Worm (Caenorhabditis elegans) whole organism, L1 larva: Measurements from ENCODE around the gene C13G3.1.

Experiments
- C16A3.4 ChIP-seq: fragments of 150-350 bp; optimal IDR thresholded peaks from 2 replicates; lab custom pipeline; 2014; ENCODE audit warnings: missing biosample characterization, missing genetic modification characterization
- C34B4.2 ChIP-seq: sonication (generic microtip); optimal IDR thresholded peaks from 2 replicates; lab custom pipeline; 2017; ENCODE audit warnings: mild to moderate bottlenecking, missing genetic modification characterization, missing compliant biosample characterization
- Y116A8C.19 ChIP-seq: sonication (generic microtip); optimal IDR thresholded peaks from 2 replicates; lab custom pipeline; 2016; ENCODE audit warnings: missing compliant biosample characterization, missing genetic modification characterization, borderline replicate concordance
- aha-1 ChIP-seq: fragments of 150-350 bp; optimal IDR thresholded peaks from 2 replicates; lab custom pipeline; 2014; ENCODE audit warnings: missing biosample characterization, missing genetic modification characterization
- alr-1 ChIP-seq: fragments of 200-800 bp; sonication (Bioruptor generic); optimal IDR thresholded peaks from 2 replicates; lab custom pipeline; 2018; ENCODE audit warnings: borderline replicate concordance, mild to moderate bottlenecking, missing genetic modification characterization, missing compliant biosample characterization
- aly-2 ChIP-seq: fragments of 150-350 bp; optimal IDR thresholded peaks from 2 replicates; lab custom pipeline; 2014; ENCODE audit warnings: missing biosample characterization, missing genetic modification characterization
- ama-1 ChIP-seq: fragments of 150-350 bp; optimal IDR thresholded peaks from 2 replicates; lab custom pipeline; 2014
- ceh-63 ChIP-seq: fragments of 200-800 bp; sonication (Bioruptor generic); optimal IDR thresholded peaks from 2 replicates; lab custom pipeline; 2018; ENCODE audit warnings: mild to moderate bottlenecking, missing genetic modification characterization, missing compliant biosample characterization
- ceh-8 ChIP-seq: fragments of 200-800 bp; sonication (Bioruptor generic); optimal IDR thresholded peaks from 2 replicates; lab custom pipeline; 2018; ENCODE audit warnings: mild to moderate bottlenecking, missing genetic modification characterization, moderate library complexity, missing compliant biosample characterization
- ceh-82 ChIP-seq, 3 experiments: fragments of 150-350 bp in 1 of 3; sonication (generic microtip) in 2 of 3; optimal IDR thresholded peaks; 2 replicates each; lab custom pipeline; 2014 to 2017; ENCODE audit warnings: missing biosample characterization in 3 of 3, missing genetic modification characterization in 3 of 3
- ceh-88 ChIP-seq: fragments of 200-800 bp; sonication (Bioruptor generic); IDR thresholded peaks from 2 replicates; pipeline ENCODE4 v1.3.6; 2022; ENCODE audit warnings: missing genetic modification characterization, missing compliant biosample characterization
- ceh-90 ChIP-seq: sonication (generic microtip); optimal IDR thresholded peaks from 2 replicates; lab custom pipeline; 2016; ENCODE audit warnings: missing genetic modification characterization, missing compliant biosample characterization
- dpl-1 ChIP-seq, 3 experiments: fragments of 150-350 bp in 2 of 3; sonication (generic microtip) in 1 of 3; optimal IDR thresholded peaks; 2 replicates each; lab custom pipeline; 2014 to 2017; ENCODE audit warnings: missing biosample characterization in 3 of 3, missing genetic modification characterization in 3 of 3, missing genetic modification reagents in 3 of 3
- dsc-1 ChIP-seq: sonication (generic microtip); optimal IDR thresholded peaks from 2 replicates; lab custom pipeline; 2016; ENCODE audit warnings: mild to moderate bottlenecking, missing genetic modification characterization, missing compliant biosample characterization
- ets-5 ChIP-seq: fragments of 200-800 bp; sonication (Bioruptor generic); IDR thresholded peaks from 2 replicates; pipeline ENCODE4 v1.3.6; 2022; ENCODE audit warnings: missing genetic modification characterization, missing compliant biosample characterization
- fkh-10 ChIP-seq: sonication (generic microtip); optimal IDR thresholded peaks from 2 replicates; lab custom pipeline; 2017; ENCODE audit warnings: missing biosample characterization, missing genetic modification reagents, missing genetic modification characterization
- fkh-8 ChIP-seq: sonication (generic microtip); optimal IDR thresholded peaks from 2 replicates; lab custom pipeline; 2016; ENCODE audit warnings: mild to moderate bottlenecking, missing genetic modification characterization, missing compliant biosample characterization
- fos-1 ChIP-seq: fragments of 150-350 bp; optimal IDR thresholded peaks from 2 replicates; lab custom pipeline; 2014; ENCODE audit warnings: missing biosample characterization, missing genetic modification characterization
- hlh-4 ChIP-seq: sonication (generic microtip); optimal IDR thresholded peaks from 2 replicates; lab custom pipeline; 2016; ENCODE audit warnings: mild to moderate bottlenecking, missing genetic modification characterization, missing compliant biosample characterization
- irx-1 ChIP-seq: sonication (generic microtip); optimal IDR thresholded peaks from 2 replicates; lab custom pipeline; 2016; ENCODE audit warnings: missing genetic modification characterization, missing compliant biosample characterization
- jun-1 ChIP-seq: fragments of 150-350 bp; optimal IDR thresholded peaks from 2 replicates; lab custom pipeline; 2014; ENCODE audit warnings: missing biosample characterization, missing genetic modification reagents, missing genetic modification characterization
- lin-15B ChIP-seq: fragments of 150-350 bp; sonication (generic microtip); optimal IDR thresholded peaks from 3 replicates; lab custom pipeline; 2014; ENCODE audit warnings: missing biosample characterization, missing genetic modification characterization
- lin-35 ChIP-seq, 2 experiments: fragments of 150-350 bp; optimal IDR thresholded peaks; 2 replicates each; lab custom pipeline; 2014; ENCODE audit warnings: missing biosample characterization in 2 of 2, missing genetic modification characterization in 2 of 2, missing genetic modification reagents in 2 of 2
- lin-39 ChIP-seq: fragments of 150-350 bp; optimal IDR thresholded peaks from 2 replicates; lab custom pipeline; 2014; ENCODE audit warnings: missing biosample characterization, missing genetic modification reagents, missing genetic modification characterization
- mab-9 ChIP-seq: fragments of 200-800 bp; sonication (Bioruptor generic); IDR thresholded peaks from 2 replicates; pipeline ENCODE4 v1.3.6; 2022; ENCODE audit warnings: missing genetic modification reagents, missing genetic modification characterization, missing compliant biosample characterization
- mef-2 ChIP-seq: fragments of 150-350 bp; optimal IDR thresholded peaks from 2 replicates; lab custom pipeline; 2014; ENCODE audit warnings: missing biosample characterization, missing genetic modification characterization
- mep-1 ChIP-seq: fragments of 150-350 bp; optimal IDR thresholded peaks from 2 replicates; lab custom pipeline; 2014; ENCODE audit warnings: missing biosample characterization, missing genetic modification characterization
- nhr-11 ChIP-seq: fragments of 150-350 bp; optimal IDR thresholded peaks from 2 replicates; lab custom pipeline; 2014; ENCODE audit warnings: missing biosample characterization, missing genetic modification characterization
- nhr-12 ChIP-seq: sonication (generic microtip); optimal IDR thresholded peaks from 2 replicates; lab custom pipeline; 2017; ENCODE audit warnings: missing biosample characterization, missing genetic modification characterization
- nhr-19 ChIP-seq: fragments of 200-800 bp; sonication (Bioruptor generic); conservative IDR thresholded peaks from 2 replicates; pipeline ENCODE4 v1.3.6; 2022; ENCODE audit warnings: missing genetic modification characterization, missing compliant biosample characterization
- nhr-20 ChIP-seq: sonication (generic microtip); optimal IDR thresholded peaks from 2 replicates; lab custom pipeline; 2016; ENCODE audit warnings: mild to moderate bottlenecking, missing genetic modification characterization, missing compliant biosample characterization
- nhr-28 ChIP-seq: fragments of 150-350 bp; optimal IDR thresholded peaks from 2 replicates; lab custom pipeline; 2014; ENCODE audit warnings: missing biosample characterization, missing genetic modification characterization
- nhr-47 ChIP-seq: sonication (generic microtip); optimal IDR thresholded peaks from 2 replicates; lab custom pipeline; 2016; ENCODE audit warnings: mild to moderate bottlenecking, missing genetic modification characterization, moderate library complexity, missing compliant biosample characterization
- nhr-71 ChIP-seq: sonication (generic microtip); optimal IDR thresholded peaks from 2 replicates; lab custom pipeline; 2016; ENCODE audit warnings: mild to moderate bottlenecking, missing genetic modification characterization, moderate library complexity, missing compliant biosample characterization
- nhr-76 ChIP-seq: sonication (generic microtip); optimal IDR thresholded peaks from 2 replicates; lab custom pipeline; 2017; ENCODE audit warnings: missing biosample characterization, missing genetic modification characterization
- nhr-77 ChIP-seq: fragments of 150-350 bp; optimal IDR thresholded peaks from 2 replicates; lab custom pipeline; 2014; ENCODE audit warnings: missing biosample characterization, missing genetic modification characterization
- nhr-90 ChIP-seq: sonication (generic microtip); optimal IDR thresholded peaks from 2 replicates; lab custom pipeline; 2016; ENCODE audit warnings: mild to moderate bottlenecking, missing genetic modification characterization, missing compliant biosample characterization; ENCODE audit not compliant: poor library complexity
- pag-3 ChIP-seq: sonication (generic microtip); optimal IDR thresholded peaks from 2 replicates; lab custom pipeline; 2017; ENCODE audit warnings: missing genetic modification characterization, mild to moderate bottlenecking, missing compliant biosample characterization, antibody characterized with exemption, borderline replicate concordance; ENCODE audit not compliant: insufficient read depth
- snpc-4 ChIP-seq: fragments of 150-350 bp; optimal IDR thresholded peaks from 2 replicates; lab custom pipeline; 2014; ENCODE audit warnings: missing biosample characterization, missing genetic modification characterization
- snu-23 ChIP-seq: sonication (generic microtip); optimal IDR thresholded peaks from 2 replicates; lab custom pipeline; 2016; ENCODE audit warnings: missing genetic modification characterization, missing compliant biosample characterization
- sptf-1 ChIP-seq: fragments of 150-350 bp; optimal IDR thresholded peaks from 2 replicates; lab custom pipeline; 2014; ENCODE audit warnings: missing biosample characterization, missing genetic modification characterization
- sup-37 ChIP-seq: fragments of 200-800 bp; sonication (Bioruptor generic); optimal IDR thresholded peaks from 2 replicates; lab custom pipeline; 2018; ENCODE audit warnings: mild to moderate bottlenecking, missing genetic modification characterization, missing compliant biosample characterization
- swsn-7 ChIP-seq: sonication (generic microtip); optimal IDR thresholded peaks from 2 replicates; lab custom pipeline; 2016; ENCODE audit warnings: missing genetic modification characterization, missing compliant biosample characterization
- tbx-2 ChIP-seq: sonication (generic microtip); optimal IDR thresholded peaks from 2 replicates; lab custom pipeline; 2016; ENCODE audit warnings: missing genetic modification characterization, missing compliant biosample characterization
- tlp-1 ChIP-seq: fragments of 150-350 bp; optimal IDR thresholded peaks from 2 replicates; lab custom pipeline; 2014; ENCODE audit warnings: missing biosample characterization, missing genetic modification characterization
- unc-86 ChIP-seq: sonication (generic microtip); optimal IDR thresholded peaks from 2 replicates; lab custom pipeline; 2016; ENCODE audit warnings: missing genetic modification characterization, missing compliant biosample characterization
- vab-15 ChIP-seq: sonication (generic microtip); optimal IDR thresholded peaks from 2 replicates; lab custom pipeline; 2017; ENCODE audit warnings: missing genotype, mild to moderate bottlenecking, missing genetic modification characterization, missing compliant biosample characterization
- zag-1 ChIP-seq: fragments of 150-350 bp; optimal IDR thresholded peaks from 2 replicates; lab custom pipeline; 2014; ENCODE audit warnings: missing biosample characterization, missing genetic modification characterization
- zip-4 ChIP-seq: fragments of 200-800 bp; sonication (Bioruptor generic); optimal IDR thresholded peaks from 2 replicates; lab custom pipeline; 2018; ENCODE audit warnings: mild to moderate bottlenecking, missing genetic modification characterization, moderate library complexity, missing compliant biosample characterization
- ztf-11 ChIP-seq, 2 experiments: sonication (generic microtip); optimal IDR thresholded peaks; 2 replicates each; lab custom pipeline; 2016 to 2017; ENCODE audit warnings: missing genetic modification characterization in 2 of 2, missing biosample characterization in 1 of 2, missing compliant biosample characterization in 1 of 2
- ztf-4 ChIP-seq: fragments of 150-350 bp; optimal IDR thresholded peaks from 2 replicates; lab custom pipeline; 2014; ENCODE audit warnings: missing biosample characterization, missing genetic modification characterization

C13G3.1 gene

ce11 chrV:10965501-10965900, 46.8 kb downstream of the C13G3.1 start, which contains the start of the genes ctf-4 and eef-1G (continued):
- TF ChIP-seq zag-1 (tag; lab: Kevin White, UChicago) (peak; percentile 46), snu-23 (GFP tag; lab: Kevin White, UChicago) (peak; percentile 98), C34B4.2 (tag; lab: Kevin White, UChicago) (no peak), sup-37 (GFP tag; lab: Kevin White, UChicago) (peak; percentile 71), dsc-1 (peak; percentile 95), tlp-1 (tag; lab: Kevin White, UChicago) (no peak), alr-1 (tag; lab: Kevin White, UChicago) (no peak), nhr-12 (no peak), mef-2 (tag; lab: Kevin White, UChicago) (peak; percentile 48), irx-1 (tag; lab: Kevin White, UChicago) (peak; percentile 90), nhr-71 (tag; lab: Kevin White, UChicago) (peak; percentile 98), mab-9 (peak; percentile 86), ztf-4 (tag; lab: Kevin White, UChicago) (peak; percentile 93), nhr-20 (tag; lab: Kevin White, UChicago) (peak; percentile 99), fkh-10 (GFP tag; lab: Kevin White, UChicago) (peak; percentile 80), ceh-82 (tag; optimal IDR thresholded peaks at IDR 0.05; lab: Kevin White, UChicago) (peak; percentile 88 to 98 (median 94)), nhr-19 (GFP tag; lab: Robert Waterston, UW) (peak; percentile 99), aha-1 (tag; lab: Kevin White, UChicago) (peak; percentile 47), zip-4 (GFP tag; lab: Kevin White, UChicago) (peak; percentile 85), ceh-8 (GFP tag; lab: Kevin White, UChicago) (peak; percentile 72), vab-15 (tag; lab: Kevin White, UChicago) (peak; percentile 74), lin-35 (GFP tag; optimal IDR thresholded peaks at IDR 0.05; lab: Kevin White, UChicago) (peak; percentile 97 to 99), nhr-11 (peak; percentile 69), ets-5 (GFP tag; lab: Robert Waterston, UW) (no peak), ceh-63 (GFP tag; lab: Kevin White, UChicago) (no peak), ceh-90 (tag; lab: Kevin White, UChicago) (no peak), swsn-7 (peak; percentile 95), nhr-47 (tag; lab: Kevin White, UChicago) (peak; percentile 96), dpl-1 (GFP tag; optimal IDR thresholded peaks at IDR 0.05; lab: Kevin White, UChicago) (peak; percentile 95 to 96 (median 95)), ztf-11 (tag; optimal IDR thresholded peaks at IDR 0.05; lab: Kevin White, UChicago) (peak in 1 of 2 experiments; percentile 67), lin-39 (peak; percentile 82), fos-1 (tag; lab: Kevin White, UChicago) (peak; percentile 93), ama-1 (lab: Kevin White, UChicago) (peak; percentile 51), pag-3 (no peak), hlh-4 (tag; lab: Kevin White, UChicago) (no peak), nhr-90 (tag; lab: Kevin White, UChicago) (peak; percentile 96), jun-1 (tag; lab: Kevin White, UChicago) (peak; percentile 91), nhr-77 (peak; percentile 96), aly-2 (tag; lab: Kevin White, UChicago) (peak; percentile 70), Y116A8C.19 (tag; lab: Kevin White, UChicago) (no peak), nhr-28 (tag; lab: Kevin White, UChicago) (no peak), fkh-8 (tag; lab: Kevin White, UChicago) (peak; percentile 97), snpc-4 (tag; lab: Kevin White, UChicago) (no peak), unc-86 (tag; lab: Kevin White, UChicago) (peak; percentile 91), lin-15B (tag; lab: Kevin White, UChicago) (peak; percentile 92), C16A3.4 (tag; lab: Kevin White, UChicago) (peak; percentile 98), mep-1 (peak; percentile 98), nhr-76 (tag; lab: Kevin White, UChicago) (peak; percentile 15), ceh-88 (peak; percentile 85), tbx-2 (peak; percentile 97), sptf-1 (tag; lab: Kevin White, UChicago) (no peak)
